Worm (Caenorhabditis elegans): ENCODE data around the gene F59H6.15.

DNA sequence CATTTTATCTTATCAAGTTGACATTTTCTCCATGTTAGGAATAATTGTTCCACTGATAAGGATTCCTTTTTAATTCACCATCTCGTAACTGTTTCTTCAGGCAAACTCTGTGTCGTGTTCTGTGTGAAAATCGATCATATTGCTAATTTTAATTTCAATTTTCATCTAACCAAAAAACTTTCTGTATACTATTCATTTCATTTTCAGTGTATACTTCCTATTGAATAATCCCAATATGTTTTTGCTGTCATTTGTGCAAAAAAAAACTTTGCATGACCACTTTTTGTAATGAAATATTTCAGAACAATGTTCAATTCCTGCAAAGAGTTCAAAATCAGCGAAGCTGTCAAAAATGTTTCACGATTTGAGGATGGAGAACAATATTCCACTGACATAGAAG is 25.8 kb upstream of the F59H6.15 start, which contains the start of gene Y16E11A.4:
- TF ChIP-seq nhr-237 (tag; optimal IDR thresholded peaks at IDR 0.05) = no peak
- TF ChIP-seq skn-1 (tag; optimal IDR thresholded peaks at IDR 0.05) = no peak
